Worm (Caenorhabditis elegans): Measurements from ENCODE around the gene acy-1.

acy-1 gene

DNA sequence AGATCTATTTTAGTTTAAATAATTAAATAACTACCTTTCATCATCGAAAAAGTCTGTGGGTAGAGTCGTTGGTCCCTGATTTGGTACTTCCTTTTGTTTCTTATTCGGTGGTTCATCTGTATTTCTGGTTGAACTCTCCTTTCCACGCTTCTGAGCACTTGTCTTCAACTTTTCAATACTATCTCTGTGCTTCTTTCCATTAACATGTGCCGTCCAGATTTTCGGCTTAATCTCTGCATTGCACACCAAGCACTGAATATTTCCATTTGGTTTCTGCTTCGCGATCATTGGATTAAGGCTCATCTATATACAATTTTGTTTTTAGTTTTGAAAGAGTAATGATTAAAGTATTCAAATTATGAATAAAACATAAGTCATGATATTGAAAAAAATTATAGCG is 22.0 kb upstream of the acy-1 start, which contains the start of gene sel-13:
Gene sel-13, minus strand, starts transcription at position 303 of the 400 bp plus-strand sequence.
- no peak for TF ChIP-seq bed-3 (GFP tag; optimal IDR thresholded peaks at IDR 0.05)
- no peak for TF ChIP-seq ceh-83 (GFP tag; optimal IDR thresholded peaks at IDR 0.05)
- no peak for TF ChIP-seq nhr-237 (tag; optimal IDR thresholded peaks at IDR 0.05)
- TF ChIP-seq cnd-1 (tag; optimal IDR thresholded peaks at IDR 0.05) = no peak
- no peak for TF ChIP-seq lin-32 (GFP tag; optimal IDR thresholded peaks at IDR 0.05)
- TF ChIP-seq lin-13 (tag; optimal IDR thresholded peaks at IDR 0.05) = no peak
- TF ChIP-seq nhr-76 (tag; optimal IDR thresholded peaks at IDR 0.05) = no peak
- no peak for TF ChIP-seq nhr-28 (tag; optimal IDR thresholded peaks at IDR 0.05)

- TF ChIP-seq nhr-28 (tag; optimal IDR thresholded peaks at IDR 0.05) (no peak), pha-4 (tag; optimal IDR thresholded peaks at IDR 0.05) (no peak), nhr-2 (tag; optimal IDR thresholded peaks at IDR 0.05) (no peak), lin-13 (tag; optimal IDR thresholded peaks at IDR 0.05) (no peak), sptf-1 (tag; optimal IDR thresholded peaks at IDR 0.05) (no peak)
Observed at ce11 chrIII:4703932-4704454, 17.9 kb upstream of the acy-1 start, which contains the start of the genes clp-2 and mrpl-16. Gene clp-2 (minus strand): TSS chrIII:4704025. Gene mrpl-16 (plus strand): TSS chrIII:4704404.

- TF ChIP-seq sem-2 (GFP tag; optimal IDR thresholded peaks at IDR 0.05) (no peak), lin-13 (tag; optimal IDR thresholded peaks at IDR 0.05) (no peak), drap-1 (GFP tag; optimal IDR thresholded peaks at IDR 0.05) (no peak), elt-1 (tag; optimal IDR thresholded peaks at IDR 0.05; ENCODE audit: borderline replicate concordance, insufficient read depth) (no peak), nhr-12 (tag; optimal IDR thresholded peaks at IDR 0.05) (no peak), bed-3 (GFP tag; optimal IDR thresholded peaks at IDR 0.05) (no peak), mep-1 (tag; optimal IDR thresholded peaks at IDR 0.05) (no peak), nhr-28 (tag; optimal IDR thresholded peaks at IDR 0.05) (no peak), nhr-2 (tag; optimal IDR thresholded peaks at IDR 0.05) (no peak), tbx-8 (GFP tag; optimal IDR thresholded peaks at IDR 0.05) (no peak)
Observed at ce11 chrIII:4705207-4705606, 16.7 kb upstream of the acy-1 start, which contains the start of gene pgap-2. Gene pgap-2 (plus strand): TSS chrIII:4705507.

DNA sequence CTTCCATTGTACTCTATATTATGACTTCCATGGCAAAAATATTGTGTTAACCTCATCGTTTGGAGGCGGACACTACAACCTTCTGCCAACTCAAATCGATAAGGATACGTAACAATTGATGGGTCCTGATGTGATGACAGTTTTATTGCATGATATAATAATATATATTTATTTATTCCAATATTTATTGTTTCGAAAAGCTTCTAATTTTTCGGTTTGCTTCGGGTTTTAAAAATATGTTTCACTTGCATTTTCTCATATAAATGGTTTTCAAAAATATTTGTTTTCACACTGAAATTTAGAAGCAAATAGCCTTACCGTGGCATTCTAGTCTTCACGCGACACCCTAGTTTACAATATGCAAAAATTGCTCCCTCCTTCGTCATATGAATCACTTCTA is 15.2 kb upstream of the acy-1 start, which contains the start of gene T04A8.13:
Gene T04A8.13, plus strand, starts transcription at position 301 of the 400 bp plus-strand sequence.
- TF ChIP-seq nhr-237 (tag; optimal IDR thresholded peaks at IDR 0.05) = no peak
- no peak for TF ChIP-seq unc-120 (tag; optimal IDR thresholded peaks at IDR 0.05; ENCODE audit: poor library complexity, severe bottlenecking)
- no peak for TF ChIP-seq mls-2 (tag; optimal IDR thresholded peaks at IDR 0.05)
- TF ChIP-seq ces-1 (GFP tag; optimal IDR thresholded peaks at IDR 0.05) = no peak
- TF ChIP-seq M03D4.4 (tag; optimal IDR thresholded peaks at IDR 0.05) = no peak
- TF ChIP-seq flh-1 (GFP tag; optimal IDR thresholded peaks at IDR 0.05) = no peak
- no peak for TF ChIP-seq ceh-83 (GFP tag; optimal IDR thresholded peaks at IDR 0.05)
- TF ChIP-seq nhr-28 (tag; optimal IDR thresholded peaks at IDR 0.05) = no peak
- TF ChIP-seq ceh-39 (tag; optimal IDR thresholded peaks at IDR 0.05) = no peak
- TF ChIP-seq nhr-76 (tag; optimal IDR thresholded peaks at IDR 0.05) = no peak
- TF ChIP-seq nhr-2 (tag; optimal IDR thresholded peaks at IDR 0.05) = no peak
- no peak for TF ChIP-seq mab-5 (tag; optimal IDR thresholded peaks at IDR 0.05)
- TF ChIP-seq unc-62 (GFP tag; optimal IDR thresholded peaks at IDR 0.05) = no peak
- TF ChIP-seq pha-4 (tag; optimal IDR thresholded peaks at IDR 0.05) = no peak
- TF ChIP-seq sem-2 (GFP tag; optimal IDR thresholded peaks at IDR 0.05) = no peak
- TF ChIP-seq ceh-43 (GFP tag; optimal IDR thresholded peaks at IDR 0.05) = no peak

DNA sequence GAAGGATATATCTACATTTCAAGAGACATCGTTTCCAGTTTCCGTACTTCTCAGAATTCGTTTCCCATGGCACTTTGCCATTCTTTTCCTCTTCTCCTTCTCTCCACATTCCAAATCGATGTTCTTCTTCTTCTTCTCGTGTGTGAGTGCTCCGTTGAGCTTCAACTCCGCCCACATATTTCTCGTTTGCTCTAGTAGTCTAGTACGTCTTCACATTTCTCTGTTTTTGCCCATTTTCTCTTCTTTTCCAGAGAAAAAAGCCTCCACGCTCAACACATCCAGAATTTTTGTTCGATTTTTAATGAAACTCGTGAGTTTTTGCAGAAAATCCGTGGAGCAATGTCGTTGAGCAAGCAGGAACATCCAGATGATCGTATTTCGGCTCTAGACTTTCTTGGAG is 13.0 kb upstream of the acy-1 start, which contains the start of gene T04A8.18:
Gene T04A8.18, plus strand, starts transcription at position 301 of the 400 bp plus-strand sequence.
- TF ChIP-seq unc-39 (tag; optimal IDR thresholded peaks at IDR 0.05) (no peak), mab-5 (tag; optimal IDR thresholded peaks at IDR 0.05) (no peak), nhr-28 (tag; optimal IDR thresholded peaks at IDR 0.05) (no peak), elt-3 (tag; optimal IDR thresholded peaks at IDR 0.05) (no peak), tbx-8 (GFP tag; optimal IDR thresholded peaks at IDR 0.05) (no peak), ceh-43 (GFP tag; optimal IDR thresholded peaks at IDR 0.05) (no peak), nhr-76 (tag; optimal IDR thresholded peaks at IDR 0.05) (no peak)

DNA sequence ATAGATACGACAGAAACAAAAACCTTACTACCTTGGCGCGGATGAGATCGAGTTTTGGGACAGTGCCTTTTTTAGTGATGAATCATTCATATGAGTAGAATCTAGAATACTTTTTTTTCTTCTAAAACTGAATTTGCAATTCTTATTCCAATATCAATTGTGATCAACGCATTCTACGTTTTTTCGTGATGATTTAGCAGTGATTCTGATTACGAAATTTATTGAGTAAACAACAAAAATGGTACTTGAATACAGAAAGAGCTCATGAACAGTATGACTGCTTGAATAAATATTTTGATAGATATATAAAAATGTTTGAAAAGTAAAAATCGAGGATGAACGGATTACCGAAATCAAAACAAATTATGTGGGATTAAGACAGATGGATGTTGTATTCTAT is 6.8 kb upstream of the acy-1 start, which contains the start of gene him-18:
Gene him-18, minus strand, starts transcription at position 101 of the 400 bp plus-strand sequence.
- TF ChIP-seq blmp-1 (tag; optimal IDR thresholded peaks at IDR 0.05) = no peak
- TF ChIP-seq lin-32 (GFP tag; optimal IDR thresholded peaks at IDR 0.05) = no peak
- no peak for TF ChIP-seq bed-3 (GFP tag; optimal IDR thresholded peaks at IDR 0.05)
- TF ChIP-seq ceh-39 (tag; optimal IDR thresholded peaks at IDR 0.05) = no peak
- TF ChIP-seq pha-4 (tag; optimal IDR thresholded peaks at IDR 0.05) = no peak
- TF ChIP-seq drap-1 (GFP tag; optimal IDR thresholded peaks at IDR 0.05) = no peak
- no peak for TF ChIP-seq ceh-83 (GFP tag; optimal IDR thresholded peaks at IDR 0.05)
- TF ChIP-seq nhr-237 (tag; optimal IDR thresholded peaks at IDR 0.05) = no peak
- TF ChIP-seq unc-62 (GFP tag; optimal IDR thresholded peaks at IDR 0.05) = no peak
- no peak for TF ChIP-seq ces-1 (GFP tag; optimal IDR thresholded peaks at IDR 0.05)
- no peak for TF ChIP-seq elt-3 (tag; optimal IDR thresholded peaks at IDR 0.05)
- no peak for TF ChIP-seq lsy-2 (tag; optimal IDR thresholded peaks at IDR 0.05)
- no peak for TF ChIP-seq ztf-11 (tag; optimal IDR thresholded peaks at IDR 0.05)
- TF ChIP-seq elt-1 (tag; optimal IDR thresholded peaks at IDR 0.05; ENCODE audit: borderline replicate concordance, insufficient read depth) = no peak
- TF ChIP-seq mab-5 (tag; optimal IDR thresholded peaks at IDR 0.05) = no peak

All from whole organism, mixed stage, embryonic.